Worm (Caenorhabditis elegans) whole organism, L1 larva: ENCODE measurements around the gene clc-12.

Experiments
- C04F5.9 ChIP-seq: sonication (generic microtip); optimal IDR thresholded peaks from 2 replicates; lab custom pipeline; 2016; ENCODE audit warnings: missing genetic modification characterization, missing compliant biosample characterization
- C34B4.2 ChIP-seq: sonication (generic microtip); optimal IDR thresholded peaks from 2 replicates; lab custom pipeline; 2017; ENCODE audit warnings: mild to moderate bottlenecking, missing genetic modification characterization, missing compliant biosample characterization
- F16B12.6 ChIP-seq: fragments of 150-350 bp; optimal IDR thresholded peaks from 2 replicates; lab custom pipeline; 2014; ENCODE audit warnings: missing biosample characterization, missing genetic modification characterization
- Y116A8C.19 ChIP-seq: sonication (generic microtip); optimal IDR thresholded peaks from 2 replicates; lab custom pipeline; 2016; ENCODE audit warnings: missing compliant biosample characterization, missing genetic modification characterization, borderline replicate concordance
- blmp-1 ChIP-seq: fragments of 150-350 bp; optimal IDR thresholded peaks from 2 replicates; lab custom pipeline; 2014; ENCODE audit warnings: missing biosample characterization, missing genetic modification characterization
- ceh-63 ChIP-seq: fragments of 200-800 bp; sonication (Bioruptor generic); optimal IDR thresholded peaks from 2 replicates; lab custom pipeline; 2018; ENCODE audit warnings: mild to moderate bottlenecking, missing genetic modification characterization, missing compliant biosample characterization
- ceh-82 ChIP-seq, 3 experiments: fragments of 150-350 bp in 1 of 3; sonication (generic microtip) in 2 of 3; optimal IDR thresholded peaks; 2 replicates each; lab custom pipeline; 2014 to 2017; ENCODE audit warnings: missing biosample characterization in 3 of 3, missing genetic modification characterization in 3 of 3
- ces-1 ChIP-seq: fragments of 150-350 bp; optimal IDR thresholded peaks from 2 replicates; lab custom pipeline; 2014; ENCODE audit warnings: missing biosample characterization, missing genetic modification reagents, missing genetic modification characterization
- egl-13 ChIP-seq: sonication (generic microtip); optimal IDR thresholded peaks from 2 replicates; lab custom pipeline; 2016; ENCODE audit warnings: missing genotype, missing genetic modification reagents, missing genetic modification characterization, missing compliant biosample characterization
- fkh-10 ChIP-seq: sonication (generic microtip); optimal IDR thresholded peaks from 2 replicates; lab custom pipeline; 2017; ENCODE audit warnings: missing biosample characterization, missing genetic modification reagents, missing genetic modification characterization
- fkh-4 ChIP-seq: sonication (generic microtip); optimal IDR thresholded peaks from 2 replicates; lab custom pipeline; 2016; ENCODE audit warnings: missing compliant biosample characterization, missing genetic modification characterization, borderline replicate concordance
- fkh-8 ChIP-seq: sonication (generic microtip); optimal IDR thresholded peaks from 2 replicates; lab custom pipeline; 2016; ENCODE audit warnings: mild to moderate bottlenecking, missing genetic modification characterization, missing compliant biosample characterization
- hlh-17 ChIP-seq: fragments of 200-800 bp; sonication (Bioruptor generic); optimal IDR thresholded peaks from 2 replicates; lab custom pipeline; 2018; ENCODE audit warnings: missing genetic modification characterization, mild to moderate bottlenecking, missing compliant biosample characterization, moderate library complexity, borderline replicate concordance
- hpl-2 ChIP-seq: fragments of 150-350 bp; optimal IDR thresholded peaks from 2 replicates; lab custom pipeline; 2014; ENCODE audit warnings: missing biosample characterization, missing genetic modification reagents, missing genetic modification characterization
- isw-1 ChIP-seq: fragments of 200-800 bp; sonication (Bioruptor generic); IDR thresholded peaks from 2 replicates; pipeline ENCODE4 v1.3.6; 2022; ENCODE audit warnings: missing genetic modification characterization, missing compliant biosample characterization
- jun-1 ChIP-seq: fragments of 150-350 bp; optimal IDR thresholded peaks from 2 replicates; lab custom pipeline; 2014; ENCODE audit warnings: missing biosample characterization, missing genetic modification reagents, missing genetic modification characterization
- lin-14 ChIP-seq: fragments of 200-800 bp; sonication (Bioruptor generic); optimal IDR thresholded peaks from 2 replicates; lab custom pipeline; 2018; ENCODE audit warnings: mild to moderate bottlenecking, missing genetic modification characterization, moderate library complexity, missing compliant biosample characterization
- lin-15B ChIP-seq: fragments of 150-350 bp; sonication (generic microtip); optimal IDR thresholded peaks from 3 replicates; lab custom pipeline; 2014; ENCODE audit warnings: missing biosample characterization, missing genetic modification characterization
- lin-39 ChIP-seq: fragments of 150-350 bp; optimal IDR thresholded peaks from 2 replicates; lab custom pipeline; 2014; ENCODE audit warnings: missing biosample characterization, missing genetic modification reagents, missing genetic modification characterization
- mef-2 ChIP-seq: fragments of 150-350 bp; optimal IDR thresholded peaks from 2 replicates; lab custom pipeline; 2014; ENCODE audit warnings: missing biosample characterization, missing genetic modification characterization
- nhr-12 ChIP-seq: sonication (generic microtip); optimal IDR thresholded peaks from 2 replicates; lab custom pipeline; 2017; ENCODE audit warnings: missing biosample characterization, missing genetic modification characterization
- nhr-19 ChIP-seq: fragments of 200-800 bp; sonication (Bioruptor generic); conservative IDR thresholded peaks from 2 replicates; pipeline ENCODE4 v1.3.6; 2022; ENCODE audit warnings: missing genetic modification characterization, missing compliant biosample characterization
- nhr-20 ChIP-seq: sonication (generic microtip); optimal IDR thresholded peaks from 2 replicates; lab custom pipeline; 2016; ENCODE audit warnings: mild to moderate bottlenecking, missing genetic modification characterization, missing compliant biosample characterization
- nhr-28 ChIP-seq: fragments of 150-350 bp; optimal IDR thresholded peaks from 2 replicates; lab custom pipeline; 2014; ENCODE audit warnings: missing biosample characterization, missing genetic modification characterization
- nhr-47 ChIP-seq: sonication (generic microtip); optimal IDR thresholded peaks from 2 replicates; lab custom pipeline; 2016; ENCODE audit warnings: mild to moderate bottlenecking, missing genetic modification characterization, moderate library complexity, missing compliant biosample characterization
- nhr-71 ChIP-seq: sonication (generic microtip); optimal IDR thresholded peaks from 2 replicates; lab custom pipeline; 2016; ENCODE audit warnings: mild to moderate bottlenecking, missing genetic modification characterization, moderate library complexity, missing compliant biosample characterization
- nhr-76 ChIP-seq: sonication (generic microtip); optimal IDR thresholded peaks from 2 replicates; lab custom pipeline; 2017; ENCODE audit warnings: missing biosample characterization, missing genetic modification characterization
- nhr-84 ChIP-seq: sonication (generic microtip); optimal IDR thresholded peaks from 2 replicates; lab custom pipeline; 2017; ENCODE audit warnings: missing biosample characterization, missing genetic modification characterization
- pag-3 ChIP-seq: sonication (generic microtip); optimal IDR thresholded peaks from 2 replicates; lab custom pipeline; 2017; ENCODE audit warnings: missing genetic modification characterization, mild to moderate bottlenecking, missing compliant biosample characterization, antibody characterized with exemption, borderline replicate concordance; ENCODE audit not compliant: insufficient read depth
- snu-23 ChIP-seq: sonication (generic microtip); optimal IDR thresholded peaks from 2 replicates; lab custom pipeline; 2016; ENCODE audit warnings: missing genetic modification characterization, missing compliant biosample characterization
- swsn-7 ChIP-seq: sonication (generic microtip); optimal IDR thresholded peaks from 2 replicates; lab custom pipeline; 2016; ENCODE audit warnings: missing genetic modification characterization, missing compliant biosample characterization
- tbx-2 ChIP-seq: sonication (generic microtip); optimal IDR thresholded peaks from 2 replicates; lab custom pipeline; 2016; ENCODE audit warnings: missing genetic modification characterization, missing compliant biosample characterization
- unc-130 ChIP-seq: fragments of 150-350 bp; optimal IDR thresholded peaks from 2 replicates; lab custom pipeline; 2017; ENCODE audit warnings: missing biosample characterization, missing genetic modification characterization, inconsistent platforms
- unc-30 ChIP-seq: sonication (generic microtip); optimal IDR thresholded peaks from 2 replicates; lab custom pipeline; 2017; ENCODE audit warnings: missing biosample characterization, missing genetic modification characterization
- vab-15 ChIP-seq: sonication (generic microtip); optimal IDR thresholded peaks from 2 replicates; lab custom pipeline; 2017; ENCODE audit warnings: missing genotype, mild to moderate bottlenecking, missing genetic modification characterization, missing compliant biosample characterization
- zag-1 ChIP-seq: fragments of 150-350 bp; optimal IDR thresholded peaks from 2 replicates; lab custom pipeline; 2014; ENCODE audit warnings: missing biosample characterization, missing genetic modification characterization
- zip-4 ChIP-seq: fragments of 200-800 bp; sonication (Bioruptor generic); optimal IDR thresholded peaks from 2 replicates; lab custom pipeline; 2018; ENCODE audit warnings: mild to moderate bottlenecking, missing genetic modification characterization, moderate library complexity, missing compliant biosample characterization
- ztf-4 ChIP-seq: fragments of 150-350 bp; optimal IDR thresholded peaks from 2 replicates; lab custom pipeline; 2014; ENCODE audit warnings: missing biosample characterization, missing genetic modification characterization

clc-12 gene

DNA sequence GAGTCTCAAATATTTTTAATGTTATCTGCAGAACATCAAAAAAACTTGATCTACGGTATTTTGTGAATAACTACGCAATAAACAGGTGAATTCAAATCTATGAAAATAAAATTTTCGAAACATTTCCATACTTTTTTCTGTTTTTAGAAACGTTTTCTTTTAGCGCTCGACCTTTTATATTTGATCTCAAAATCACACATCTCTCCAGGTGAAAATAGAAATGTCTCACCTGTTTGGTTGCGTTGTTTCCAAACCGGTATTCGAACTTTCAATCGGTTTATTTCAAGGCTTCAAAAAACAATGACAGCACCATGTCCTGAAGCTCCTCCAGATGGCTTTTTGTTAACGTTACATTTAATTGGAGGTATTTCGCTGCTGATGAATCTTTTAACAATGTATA, 8.0 kb downstream of the clc-12 start, which contains the start of gene sri-9:
sri-9 (plus strand) TSS at position 301 of the 400 bp plus-strand sequence.
- TF ChIP-seq snu-23 (GFP tag; lab: Kevin White, UChicago) (no peak), nhr-19 (no peak), nhr-76 (tag; lab: Kevin White, UChicago) (no peak), unc-30 (tag; lab: Kevin White, UChicago) (no peak), jun-1 (no peak), lin-14 (no peak), isw-1 (no peak), egl-13 (tag; lab: Kevin White, UChicago) (no peak), ztf-4 (tag; lab: Kevin White, UChicago) (no peak), F16B12.6 (tag; lab: Kevin White, UChicago) (no peak), nhr-47 (no peak), zag-1 (tag; lab: Kevin White, UChicago) (no peak), blmp-1 (tag; lab: Kevin White, UChicago) (no peak), hpl-2 (GFP tag; lab: Kevin White, UChicago) (no peak), ces-1 (GFP tag; lab: Kevin White, UChicago) (no peak), C34B4.2 (tag; lab: Kevin White, UChicago) (no peak), unc-130 (tag; lab: Kevin White, UChicago) (no peak)

DNA sequence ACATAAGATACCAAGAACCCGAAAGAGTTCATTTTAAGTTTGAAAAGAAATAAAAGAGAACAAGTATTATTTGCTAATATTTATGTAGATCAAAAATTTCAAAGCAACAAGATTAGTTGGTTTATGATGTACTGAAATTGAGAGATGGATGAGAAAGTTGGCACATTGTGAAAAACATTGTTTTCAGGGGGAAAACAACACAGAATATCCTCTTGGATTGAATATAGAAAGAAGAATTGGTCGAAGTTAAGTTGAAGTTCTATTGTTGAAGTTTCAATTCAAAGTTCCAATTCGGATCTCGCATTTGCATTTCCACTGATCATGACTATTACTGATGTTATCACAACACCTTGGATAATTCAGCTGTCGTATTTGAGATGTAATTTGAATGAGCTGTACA, 8.6 kb downstream of the clc-12 start:
- TF ChIP-seq nhr-12 (tag; lab: Kevin White, UChicago) (no peak), nhr-19 (no peak), nhr-28 (tag; lab: Kevin White, UChicago) (no peak), mef-2 (tag; lab: Kevin White, UChicago) (no peak), tbx-2 (tag; lab: Kevin White, UChicago) (no peak), Y116A8C.19 (tag; lab: Kevin White, UChicago) (no peak), C34B4.2 (tag; lab: Kevin White, UChicago) (no peak), vab-15 (tag; lab: Kevin White, UChicago) (no peak), ceh-82 (tag; optimal IDR thresholded peaks at IDR 0.05; lab: Kevin White, UChicago) (no peak), ceh-63 (no peak), lin-15B (no peak), nhr-84 (no peak), fkh-4 (tag; lab: Kevin White, UChicago) (no peak), hlh-17 (GFP tag; lab: Kevin White, UChicago) (no peak)
- TF ChIP-seq, all 84 proteins: peak for 0

DNA sequence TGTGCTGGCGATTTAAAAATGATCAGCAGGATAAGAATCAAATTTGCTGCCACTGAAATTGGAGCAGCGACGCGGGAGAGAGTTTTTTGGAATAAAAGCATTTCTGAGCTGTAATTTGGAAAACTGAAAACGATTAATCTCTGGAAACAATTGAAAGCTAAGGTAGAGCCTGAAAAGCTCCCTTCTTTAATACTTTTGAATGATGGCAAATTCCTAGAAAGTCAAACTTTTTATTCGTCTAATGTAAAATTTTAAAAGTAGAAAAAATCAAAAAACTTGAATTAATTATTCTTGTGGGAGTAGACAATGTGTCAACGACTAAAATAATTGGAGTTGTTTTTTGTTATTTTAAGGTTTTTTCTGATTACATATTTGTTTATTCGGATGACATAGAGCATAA, 9.0 kb downstream of the clc-12 start, which contains the start of gene str-217:
str-217 (minus strand) TSS at position 101 of the 400 bp plus-strand sequence.
- TF ChIP-seq nhr-47: no peak
- no peak for TF ChIP-seq tbx-2 (tag; lab: Kevin White, UChicago)
- no peak for TF ChIP-seq nhr-71 (tag; lab: Kevin White, UChicago)
- no peak for TF ChIP-seq swsn-7
- TF ChIP-seq nhr-12 (tag; lab: Kevin White, UChicago): no peak
- TF ChIP-seq lin-39 (tag; lab: Kevin White, UChicago): no peak
- TF ChIP-seq zip-4 (GFP tag; lab: Kevin White, UChicago): no peak
- TF ChIP-seq fkh-8 (tag; lab: Kevin White, UChicago): no peak
- no peak for TF ChIP-seq jun-1
- TF ChIP-seq egl-13 (tag; lab: Kevin White, UChicago): no peak
- no peak for TF ChIP-seq nhr-76 (tag; lab: Kevin White, UChicago)
- no peak for TF ChIP-seq fkh-10
- TF ChIP-seq hpl-2 (GFP tag; lab: Kevin White, UChicago): no peak
- no peak for TF ChIP-seq Y116A8C.19 (tag; lab: Kevin White, UChicago)
- no peak for TF ChIP-seq fkh-4 (tag; lab: Kevin White, UChicago)
- no peak for TF ChIP-seq nhr-20 (tag; lab: Kevin White, UChicago)
- TF ChIP-seq C04F5.9 (tag; lab: Kevin White, UChicago): no peak
- no peak for TF ChIP-seq ceh-82 (tag; optimal IDR thresholded peaks at IDR 0.05; lab: Kevin White, UChicago)
- TF ChIP-seq pag-3 (tag; lab: Kevin White, UChicago): no peak
